Worm (Caenorhabditis elegans): ENCODE measurements around the gene tmed-4.

- no peak for TF ChIP-seq nfyb-1 (GFP tag; IDR thresholded peaks at IDR 0.05)
- TF ChIP-seq unc-130 (GFP tag; optimal IDR thresholded peaks at IDR 0.05): no peak
- TF ChIP-seq unc-62 (GFP tag; optimal IDR thresholded peaks at IDR 0.05): no peak
- no peak for TF ChIP-seq egl-18 (GFP tag; IDR thresholded peaks at IDR 0.05)
- TF ChIP-seq T07F8.4 (tag; optimal IDR thresholded peaks at IDR 0.05): no peak
- TF ChIP-seq sdz-38 (tag; optimal IDR thresholded peaks at IDR 0.05): no peak
- TF ChIP-seq ztf-28 (GFP tag; IDR thresholded peaks at IDR 0.05): no peak
- no peak for TF ChIP-seq tbx-9 (tag; optimal IDR thresholded peaks at IDR 0.05; ENCODE audit: borderline replicate concordance)
- no peak for TF ChIP-seq attf-6 (GFP tag; IDR thresholded peaks at IDR 0.05)
- TF ChIP-seq lsy-27 (tag; optimal IDR thresholded peaks at IDR 0.05; ENCODE audit: borderline replicate concordance, insufficient read depth): no peak
- no peak for TF ChIP-seq rcor-1 (GFP tag; IDR thresholded peaks at IDR 0.05)
- no peak for TF ChIP-seq hmg-20 (GFP tag; IDR thresholded peaks at IDR 0.05)
- no peak for TF ChIP-seq snpc-1.3 (tag; optimal IDR thresholded peaks at IDR 0.05; ENCODE audit: insufficient read depth)
- no peak for TF ChIP-seq nfya-1 (tag; optimal IDR thresholded peaks at IDR 0.05; ENCODE audit: borderline replicate concordance, insufficient read depth)
Measured at ce11 chrV:19994093-19994492, 45.2 kb upstream of the tmed-4 start, which contains the start of gene Y60A3A.25.
